ENCODE assay signal across 2 fruit fly cellular contexts in the genomic region with DNA sequence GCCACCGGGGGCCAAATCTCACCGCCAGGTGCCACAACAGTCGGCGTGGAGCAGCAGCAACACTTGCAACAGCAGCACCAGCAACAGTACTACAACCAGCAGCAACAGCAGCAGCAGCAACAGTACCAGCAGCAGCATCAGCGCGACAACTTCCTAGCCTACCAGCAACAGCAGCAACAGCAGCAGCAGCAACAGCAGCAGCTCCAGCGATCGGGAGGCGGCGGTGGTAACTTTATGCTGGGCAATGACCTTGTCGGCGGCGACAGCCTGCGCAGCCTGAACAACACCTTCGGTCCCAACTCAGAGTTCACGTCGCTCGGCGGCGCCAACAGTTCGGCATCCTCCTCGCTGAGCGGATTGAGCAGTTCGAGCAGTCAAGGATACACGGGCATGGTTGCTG.
A peak's percentile ranks its signal among the peaks of the same experiment; 100 is the strongest.
TF ChIP-seq lines count a peak whose summit lies in the region.

No protein-coding gene starts in this region.

- TF ChIP-seq CTCF in whole organism, embryonic (GFP tag; optimal IDR thresholded peaks at IDR 0.05; lab: Kevin White, UChicago), result no peak

TF ChIP-seq in whole organism, embryonic, 481 proteins besides CTCF, POLR2A, EP300 and RAD21:
- TF ChIP-seq Med (GFP tag; lab: Kevin White, UChicago), result peak; percentile 38
- no peak for TF ChIP-seq CG17328 (GFP tag; IDR thresholded peaks at IDR 0.05; lab: Robert Waterston, UW)
- peak; percentile 11 for TF ChIP-seq Ets65A (GFP tag; lab: Kevin White, UChicago)
- no peak for TF ChIP-seq CG11085 (GFP tag; IDR thresholded peaks at IDR 0.05; lab: Robert Waterston, UW)
- TF ChIP-seq CG31388 (GFP tag; optimal IDR thresholded peaks at IDR 0.05; lab: Kevin White, UChicago), result no peak
- TF ChIP-seq CG8478 (optimal IDR thresholded peaks at IDR 0.05; lab: Kevin White, UChicago), result peak; percentile 70
- TF ChIP-seq zfh1 (GFP tag; IDR thresholded peaks at IDR 0.05; lab: Robert Waterston, UW), result 0 out of 3 replicates have a peak, but pooled peaks have one; percentile 9

TF ChIP-seq in whole organism, wandering third instar larva, 38 proteins besides CTCF, POLR2A, EP300 and RAD21:
- TF ChIP-seq dl (GFP tag; optimal IDR thresholded peaks at IDR 0.05; lab: Kevin White, UChicago; ENCODE audit: insufficient read depth in 1 of 2, partially characterized antibody in 2 of 2) (no peak), OdsH (GFP tag; optimal IDR thresholded peaks at IDR 0.05; lab: Kevin White, UChicago) (no peak), Dfd (GFP tag; optimal IDR thresholded peaks at IDR 0.05; lab: Kevin White, UChicago) (peak; percentile 88), Abd-B (GFP tag; optimal IDR thresholded peaks at IDR 0.05; lab: Kevin White, UChicago) (no peak)
TF ChIP-seq in whole organism, wandering third instar larva: peak in this region for 1.
